Worm (Caenorhabditis elegans): ENCODE data around the gene cal-8.

The cal-8 gene

DNA sequence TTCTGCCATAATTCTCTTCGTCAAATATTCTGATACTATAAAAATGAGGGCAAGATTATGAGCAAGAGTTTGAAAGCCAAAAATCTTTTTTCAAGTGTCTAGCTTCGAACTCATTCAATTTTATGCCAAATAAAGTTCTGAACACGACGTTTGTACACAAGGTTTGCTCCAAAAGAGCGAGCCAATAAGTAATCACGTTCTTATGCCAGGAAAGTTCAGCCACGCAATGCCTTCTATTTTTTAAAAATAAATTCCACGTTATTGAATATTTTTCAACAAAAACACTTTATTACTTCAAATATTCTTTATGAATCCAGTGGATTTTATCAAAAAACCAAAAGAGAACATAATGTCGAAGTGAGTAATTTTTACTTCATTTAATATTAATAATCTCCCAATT lies 6.0 kb upstream of the cal-8 start, which contains the start of gene nep-5:
TSS of gene nep-5 (plus strand) at position 301 of the 400 bp plus-strand sequence.
- TF ChIP-seq mxl-2 (GFP tag; conservative IDR thresholded peaks at IDR 0.05) (no peak), dpl-1 (GFP tag; optimal IDR thresholded peaks at IDR 0.05) (no peak), daf-8 (GFP tag; IDR thresholded peaks at IDR 0.05) (no peak), nhr-41 (GFP tag; IDR thresholded peaks at IDR 0.05) (no peak)

DNA sequence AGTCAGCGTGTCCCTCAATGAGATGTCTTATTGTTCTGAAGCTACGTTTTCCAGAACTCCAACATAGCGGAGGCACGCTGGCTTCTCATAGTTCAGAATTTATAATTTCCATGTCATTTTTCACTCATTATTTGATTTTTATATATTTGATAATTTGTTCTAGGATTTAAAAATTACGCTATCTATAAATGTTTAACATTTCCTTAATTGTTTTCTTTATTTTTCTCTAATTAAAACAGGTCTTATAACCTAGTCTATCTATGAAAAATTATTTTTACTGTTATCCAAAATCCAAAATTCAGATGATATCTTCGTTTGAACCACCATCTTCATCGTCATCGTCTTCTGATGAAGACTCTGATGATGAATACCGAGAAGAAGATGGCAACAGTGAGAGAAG lies 3.5 kb downstream of the cal-8 start, which contains the start of gene F56D1.1:
TSS of gene F56D1.1 (plus strand) at position 301 of the 400 bp plus-strand sequence.
- no peak for TF ChIP-seq Y5F2A.4 (GFP tag; optimal IDR thresholded peaks at IDR 0.05)
- TF ChIP-seq zfp-2 (tag; optimal IDR thresholded peaks at IDR 0.05): no peak
- TF ChIP-seq pha-4 (GFP tag; IDR thresholded peaks at IDR 0.05): no peak
- no peak for TF ChIP-seq pha-4 (tag; optimal IDR thresholded peaks at IDR 0.05)
- no peak for TF ChIP-seq madf-9 (GFP tag; conservative IDR thresholded peaks at IDR 0.05)
- no peak for TF ChIP-seq daf-12 (tag; optimal IDR thresholded peaks at IDR 0.05)
- no peak for TF ChIP-seq jun-1 (tag; optimal IDR thresholded peaks at IDR 0.05)
- no peak for TF ChIP-seq ceh-82 (tag; optimal IDR thresholded peaks at IDR 0.05)
- TF ChIP-seq gei-8 (GFP tag; optimal IDR thresholded peaks at IDR 0.05): no peak
- no peak for TF ChIP-seq ztf-11 (tag; optimal IDR thresholded peaks at IDR 0.05)
- no peak for TF ChIP-seq egl-27 (tag; optimal IDR thresholded peaks at IDR 0.05)
- no peak for TF ChIP-seq tag-97 (GFP tag; IDR thresholded peaks at IDR 0.05)
- no peak for TF ChIP-seq T20F7.1 (GFP tag; optimal IDR thresholded peaks at IDR 0.05)
- TF ChIP-seq tra-1 (GFP tag; IDR thresholded peaks at IDR 0.05): no peak
- no peak for TF ChIP-seq ama-1 (optimal IDR thresholded peaks at IDR 0.05)
- no peak for TF ChIP-seq ceh-28 (tag; optimal IDR thresholded peaks at IDR 0.05)
- no peak for TF ChIP-seq dmd-8 (GFP tag; IDR thresholded peaks at IDR 0.05)

DNA sequence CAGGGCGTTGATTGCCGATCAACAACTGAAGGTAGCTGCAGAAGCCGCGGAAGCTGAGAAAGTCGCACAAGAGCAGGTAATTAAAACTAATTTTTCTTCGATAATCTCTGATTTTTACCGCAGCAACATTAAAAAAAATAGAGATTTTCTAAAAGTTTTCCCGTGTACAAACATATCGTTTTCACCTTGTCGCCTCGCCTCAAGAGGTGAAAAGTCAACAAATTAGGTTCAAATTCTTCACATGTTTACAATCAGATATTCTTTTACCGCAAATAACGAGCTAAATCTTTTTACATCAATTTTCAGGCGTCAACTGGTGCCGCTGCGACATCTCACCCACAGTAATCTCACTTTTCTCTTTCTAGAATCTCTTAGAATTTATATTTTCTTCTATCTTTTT lies 6.9 kb downstream of the cal-8 start, which contains the start of gene ilcr-2:
TSS of gene ilcr-2 (plus strand) at position 301 of the 400 bp plus-strand sequence.
- no peak for TF ChIP-seq hmg-1.1 (GFP tag; IDR thresholded peaks at IDR 0.05)
- TF ChIP-seq ceh-28 (tag; optimal IDR thresholded peaks at IDR 0.05): no peak
- TF ChIP-seq fkh-10 (GFP tag; optimal IDR thresholded peaks at IDR 0.05): no peak
- TF ChIP-seq nhr-6 (tag; optimal IDR thresholded peaks at IDR 0.05): no peak
- no peak for TF ChIP-seq unc-39 (tag; optimal IDR thresholded peaks at IDR 0.05)
- TF ChIP-seq F49E8.2 (tag; optimal IDR thresholded peaks at IDR 0.05; ENCODE audit: borderline replicate concordance): no peak
- TF ChIP-seq tra-1 (GFP tag; IDR thresholded peaks at IDR 0.05): no peak
- TF ChIP-seq lin-29 (GFP tag; IDR thresholded peaks at IDR 0.05): no peak
- no peak for TF ChIP-seq tag-97 (GFP tag; IDR thresholded peaks at IDR 0.05)
- no peak for TF ChIP-seq ceh-62 (tag; optimal IDR thresholded peaks at IDR 0.05)
- TF ChIP-seq mxl-3 (GFP tag; optimal IDR thresholded peaks at IDR 0.05): no peak
- TF ChIP-seq spr-1 (tag; optimal IDR thresholded peaks at IDR 0.05): no peak

- no peak for TF ChIP-seq fos-1 (tag; optimal IDR thresholded peaks at IDR 0.05)
- TF ChIP-seq D1046.2 (GFP tag; IDR thresholded peaks at IDR 0.05): no peak
- TF ChIP-seq egl-43 (GFP tag; IDR thresholded peaks at IDR 0.05): no peak
- peak; percentile 44 for TF ChIP-seq hlh-30 (tag; optimal IDR thresholded peaks at IDR 0.05; ENCODE audit: insufficient read depth)
- no peak for TF ChIP-seq php-3 (GFP tag; IDR thresholded peaks at IDR 0.05)
- TF ChIP-seq nhr-102 (tag; optimal IDR thresholded peaks at IDR 0.05): no peak
- peak; percentile 65 for TF ChIP-seq lin-38 (GFP tag; IDR thresholded peaks at IDR 0.05)
- no peak for TF ChIP-seq cey-2 (tag; optimal IDR thresholded peaks at IDR 0.05; ENCODE audit: borderline replicate concordance, insufficient read depth)
- TF ChIP-seq unc-62 (GFP tag; optimal IDR thresholded peaks at IDR 0.05 in 1 of 2): peak in 1 of 2 experiments; percentile 24
- TF ChIP-seq unc-62 (tag; optimal IDR thresholded peaks at IDR 0.05): no peak
- no peak for TF ChIP-seq hmg-1.1 (GFP tag; IDR thresholded peaks at IDR 0.05)
- TF ChIP-seq F10B5.3 (tag; optimal IDR thresholded peaks at IDR 0.05): no peak
- no peak for TF ChIP-seq unc-39 (tag; optimal IDR thresholded peaks at IDR 0.05)
- TF ChIP-seq lsy-2 (tag; optimal IDR thresholded peaks at IDR 0.05): peak in 1 of 2 experiments; percentile 82
- no peak for TF ChIP-seq saeg-2 (GFP tag; IDR thresholded peaks at IDR 0.05)
- TF ChIP-seq ceh-28 (tag; optimal IDR thresholded peaks at IDR 0.05): no peak
- TF ChIP-seq nhr-48 (tag; optimal IDR thresholded peaks at IDR 0.05): no peak
- TF ChIP-seq nhr-77 (tag; optimal IDR thresholded peaks at IDR 0.05): no peak
- TF ChIP-seq mes-2 (tag; optimal IDR thresholded peaks at IDR 0.05; ENCODE audit: poor library complexity, severe bottlenecking): peak; percentile 72
- TF ChIP-seq pqm-1 (tag; optimal IDR thresholded peaks at IDR 0.05): no peak
- TF ChIP-seq dmd-9 (GFP tag; IDR thresholded peaks at IDR 0.05): no peak
These were observed 7.9 kb downstream of the cal-8 start, which contains the start of gene mrps-16 for ce11 chrII:5473946-5474423. Gene mrps-16 (plus strand): TSS chrII:5474373.

All from whole organism, L4 larva.